Worm (Caenorhabditis elegans): ENCODE data around the gene ZK930.6.

ZK930.6 gene

ce11 chrII:11922757-11923538 lies 39.2 kb downstream of the ZK930.6 start:
- TF ChIP-seq aha-1 (tag; optimal IDR thresholded peaks at IDR 0.05), result no peak
- TF ChIP-seq sox-4 (tag; optimal IDR thresholded peaks at IDR 0.05), result no peak
- no peak for TF ChIP-seq mef-2 (tag; optimal IDR thresholded peaks at IDR 0.05)
- no peak for TF ChIP-seq efl-3 (GFP tag; optimal IDR thresholded peaks at IDR 0.05)
- no peak for TF ChIP-seq sup-37 (GFP tag; optimal IDR thresholded peaks at IDR 0.05)
- no peak for TF ChIP-seq efl-1 (optimal IDR thresholded peaks at IDR 0.05)
- peak in 1 of 2 experiments; percentile 61 for TF ChIP-seq efl-1 (GFP tag; optimal IDR thresholded peaks at IDR 0.05 in 1 of 2)

- no peak for TF ChIP-seq ces-1 (GFP tag; optimal IDR thresholded peaks at IDR 0.05)
- TF ChIP-seq swsn-7 (tag; optimal IDR thresholded peaks at IDR 0.05), result no peak
- TF ChIP-seq nhr-71 (tag; optimal IDR thresholded peaks at IDR 0.05), result no peak
- TF ChIP-seq mdl-1 (tag; optimal IDR thresholded peaks at IDR 0.05), result no peak
- no peak for TF ChIP-seq dsc-1 (tag; optimal IDR thresholded peaks at IDR 0.05)
- TF ChIP-seq unc-62 (GFP tag; optimal IDR thresholded peaks at IDR 0.05), result no peak
- TF ChIP-seq lin-13 (GFP tag; optimal IDR thresholded peaks at IDR 0.05), result no peak
- no peak for TF ChIP-seq nhr-12 (tag; optimal IDR thresholded peaks at IDR 0.05)
- TF ChIP-seq snu-23 (GFP tag; optimal IDR thresholded peaks at IDR 0.05), result no peak
Observed at ce11 chrII:11923620-11924298, 40.0 kb downstream of the ZK930.6 start.

- no peak for TF ChIP-seq irx-1 (tag; optimal IDR thresholded peaks at IDR 0.05)
- TF ChIP-seq vab-15 (tag; optimal IDR thresholded peaks at IDR 0.05), result no peak
Observed at ce11 chrII:11925203-11925602, 41.5 kb downstream of the ZK930.6 start.

- TF ChIP-seq tlp-1 (tag; optimal IDR thresholded peaks at IDR 0.05) (no peak), hlh-4 (tag; optimal IDR thresholded peaks at IDR 0.05) (no peak), nhr-76 (tag; optimal IDR thresholded peaks at IDR 0.05) (no peak), grh-1 (GFP tag; IDR thresholded peaks at IDR 0.05) (no peak), sup-37 (GFP tag; optimal IDR thresholded peaks at IDR 0.05) (no peak), mep-1 (tag; optimal IDR thresholded peaks at IDR 0.05) (no peak), nhr-237 (tag; optimal IDR thresholded peaks at IDR 0.05) (no peak), pqm-1 (tag; optimal IDR thresholded peaks at IDR 0.05) (no peak), ceh-8 (GFP tag; optimal IDR thresholded peaks at IDR 0.05) (no peak), ceh-82 (tag; optimal IDR thresholded peaks at IDR 0.05) (no peak), sptf-1 (tag; optimal IDR thresholded peaks at IDR 0.05) (no peak), dsc-1 (tag; optimal IDR thresholded peaks at IDR 0.05) (no peak), swsn-7 (tag; optimal IDR thresholded peaks at IDR 0.05) (no peak)
Observed at ce11 chrII:11926501-11926900, 42.8 kb downstream of the ZK930.6 start.

- TF ChIP-seq C04F5.9 (tag; optimal IDR thresholded peaks at IDR 0.05) (no peak), lin-14 (GFP tag; optimal IDR thresholded peaks at IDR 0.05) (peak; percentile 26), aly-2 (tag; optimal IDR thresholded peaks at IDR 0.05) (no peak), blmp-1 (tag; optimal IDR thresholded peaks at IDR 0.05) (peak; percentile 78), efl-1 (optimal IDR thresholded peaks at IDR 0.05) (no peak), efl-1 (GFP tag; optimal IDR thresholded peaks at IDR 0.05 in 1 of 2) (peak in 1 of 2 experiments; percentile 65)
Observed at ce11 chrII:11928752-11929151, 45.0 kb downstream of the ZK930.6 start.

ce11 chrII:11930132-11930531 lies 46.4 kb downstream of the ZK930.6 start:
- TF ChIP-seq ama-1 (optimal IDR thresholded peaks at IDR 0.05) (no peak), pqm-1 (tag; optimal IDR thresholded peaks at IDR 0.05) (no peak), nhr-85 (tag) (no peak), ceh-90 (tag; optimal IDR thresholded peaks at IDR 0.05) (no peak), nhr-47 (tag; optimal IDR thresholded peaks at IDR 0.05) (no peak), snu-23 (GFP tag; optimal IDR thresholded peaks at IDR 0.05) (no peak), F16B12.6 (tag; optimal IDR thresholded peaks at IDR 0.05) (no peak), irx-1 (tag; optimal IDR thresholded peaks at IDR 0.05) (no peak)
